Fruit fly (Drosophila melanogaster) whole organism, embryonic: Measurements from ENCODE around the gene TM9SF3.

Experiments
- Aef1 ChIP-seq: fragments of 200-800 bp; sonication (Bioruptor generic); IDR thresholded peaks from 3 replicates; pipeline ENCODE4 v1.3.6; 2022; ENCODE audit warnings: missing biosample characterization, missing genetic modification characterization
- CG10565 ChIP-seq: fragments of 200-800 bp; sonication (Bioruptor generic); optimal IDR thresholded peaks from 3 replicates; lab custom pipeline; 2016; ENCODE audit warnings: missing biosample characterization, mild to moderate bottlenecking, missing genetic modification characterization
- CG11456 ChIP-seq: fragments of 200-800 bp; sonication (Bioruptor generic); IDR thresholded peaks from 3 replicates; pipeline ENCODE4 v1.3.6; 2022; ENCODE audit warnings: missing biosample characterization, missing genetic modification characterization
- CG11504 ChIP-seq: fragments of 200-800 bp; sonication (Bioruptor generic); optimal IDR thresholded peaks from 3 replicates; lab custom pipeline; 2019; ENCODE audit warnings: missing biosample characterization, mild to moderate bottlenecking, missing genetic modification characterization, moderate library complexity
- CG11723 ChIP-seq: fragments of 200-800 bp; sonication (Bioruptor generic); optimal IDR thresholded peaks from 2 replicates; lab custom pipeline; 2017; ENCODE audit warnings: missing biosample characterization, mild to moderate bottlenecking, missing genetic modification characterization
- CG12299 ChIP-seq: fragments of 200-800 bp; sonication (Bioruptor generic); optimal IDR thresholded peaks from 2 replicates; lab custom pipeline; 2018; ENCODE audit warnings: missing biosample characterization, mild to moderate bottlenecking, missing genetic modification characterization
- CG15696 ChIP-seq: fragments of 200-800 bp; sonication (Bioruptor generic); optimal IDR thresholded peaks from 2 replicates; lab custom pipeline; 2019; ENCODE audit warnings: missing biosample characterization, mild to moderate bottlenecking, missing genetic modification characterization, moderate library complexity
- CG1603 ChIP-seq: fragments of 200-800 bp; sonication (Bioruptor generic); optimal IDR thresholded peaks from 2 replicates; lab custom pipeline; 2019; ENCODE audit warnings: missing biosample characterization, mild to moderate bottlenecking, missing genetic modification characterization, moderate library complexity
- CG16815 ChIP-seq: fragments of 200-800 bp; sonication (Bioruptor generic); optimal IDR thresholded peaks from 3 replicates; lab custom pipeline; 2017; ENCODE audit warnings: missing biosample characterization, mild to moderate bottlenecking, missing genetic modification characterization
- CG18011 ChIP-seq: fragments of 200-800 bp; sonication (Bioruptor generic); optimal IDR thresholded peaks from 2 replicates; lab custom pipeline; 2017; ENCODE audit warnings: missing biosample characterization, missing genetic modification characterization, mild to moderate bottlenecking, moderate library complexity, missing genotype
- CG2120 ChIP-seq: fragments of 200-800 bp; sonication (Bioruptor generic); optimal IDR thresholded peaks from 3 replicates; lab custom pipeline; 2016; ENCODE audit warnings: missing biosample characterization, missing genetic modification characterization
- CG31365 ChIP-seq: fragments of 200-800 bp; sonication (Bioruptor generic); optimal IDR thresholded peaks from 2 replicates; lab custom pipeline; 2018; ENCODE audit warnings: missing biosample characterization, mild to moderate bottlenecking, missing genetic modification characterization
- CG31441 ChIP-seq: fragments of 200-800 bp; sonication (Bioruptor generic); IDR thresholded peaks from 2 replicates; pipeline ENCODE4 v1.3.6; 2022; ENCODE audit warnings: missing biosample characterization, missing genetic modification characterization
- CG33213 ChIP-seq: fragments of 200-800 bp; sonication (Bioruptor generic); optimal IDR thresholded peaks from 3 replicates; lab custom pipeline; 2016; ENCODE audit warnings: missing biosample characterization, missing genetic modification characterization
- CG43689 ChIP-seq: fragments of 200-800 bp; sonication (Bioruptor generic); IDR thresholded peaks from 2 replicates; pipeline ENCODE4 v1.3.6; 2022; ENCODE audit warnings: missing biosample characterization, missing genetic modification characterization
- CG4404 ChIP-seq: fragments of 200-800 bp; sonication (Bioruptor generic); IDR thresholded peaks from 2 replicates; pipeline ENCODE4 v1.3.6; 2022; ENCODE audit warnings: missing biosample characterization, missing genetic modification characterization
- CG4820 ChIP-seq: fragments of 200-800 bp; sonication (Bioruptor generic); optimal IDR thresholded peaks from 3 replicates; lab custom pipeline; 2016; ENCODE audit warnings: missing biosample characterization, missing genetic modification characterization
- CG9932 ChIP-seq: fragments of 200-800 bp; sonication (Bioruptor generic); IDR thresholded peaks from 2 replicates; pipeline ENCODE4 v1.3.6; 2022; ENCODE audit warnings: missing biosample characterization, missing genetic modification characterization
- Dfd ChIP-seq, 2 experiments: fragments of >200 bp; optimal IDR thresholded peaks; 2 replicates each; lab custom pipeline; 2017; ENCODE audit warnings: missing biosample characterization in 2 of 2, missing genetic modification characterization in 2 of 2
- ERR ChIP-seq: fragments of 200-800 bp; sonication (Bioruptor generic); optimal IDR thresholded peaks from 2 replicates; lab custom pipeline; 2016; ENCODE audit warnings: missing biosample characterization, missing genetic modification characterization
- Eip74EF ChIP-seq, 2 experiments: fragments of 200-800 bp in 1 of 2; fragments of >200 bp in 1 of 2; sonication (Bioruptor generic) in 1 of 2; optimal IDR thresholded peaks; 2 replicates each; lab custom pipeline; 2017 to 2019; ENCODE audit warnings: missing biosample characterization in 2 of 2, missing genetic modification characterization in 2 of 2, mild to moderate bottlenecking in 1 of 2, moderate library complexity in 1 of 2
- Ets97D ChIP-seq: fragments of 200-800 bp; sonication (Bioruptor generic); optimal IDR thresholded peaks from 3 replicates; lab custom pipeline; 2016; ENCODE audit warnings: missing biosample characterization, missing genetic modification characterization
- Hr78 ChIP-seq, 2 experiments: fragments of 200-800 bp in 1 of 2; fragments of >200 bp in 1 of 2; sonication (Bioruptor generic) in 1 of 2; optimal IDR thresholded peaks; 2 replicates each; lab custom pipeline; 2017 to 2019; ENCODE audit warnings: missing biosample characterization in 2 of 2, missing genetic modification characterization in 2 of 2, mild to moderate bottlenecking in 1 of 2, moderate library complexity in 1 of 2
- MESR4 ChIP-seq: fragments of 200-800 bp; sonication (Bioruptor generic); optimal IDR thresholded peaks from 2 replicates; lab custom pipeline; 2018; ENCODE audit warnings: missing biosample characterization, mild to moderate bottlenecking, missing genetic modification characterization, moderate library complexity
- Oaz ChIP-seq: fragments of 200-800 bp; sonication (Bioruptor generic); IDR thresholded peaks from 2 replicates; pipeline ENCODE4 v1.3.6; 2022; ENCODE audit warnings: missing biosample characterization, missing genetic modification characterization
- Oli ChIP-seq: fragments of 200-800 bp; sonication (Bioruptor generic); optimal IDR thresholded peaks from 2 replicates; lab custom pipeline; 2018; ENCODE audit warnings: missing biosample characterization, mild to moderate bottlenecking, missing genetic modification characterization, moderate library complexity
- PHDP ChIP-seq: fragments of 200-800 bp; sonication (Bioruptor generic); optimal IDR thresholded peaks from 3 replicates; lab custom pipeline; 2018; ENCODE audit warnings: missing biosample characterization, mild to moderate bottlenecking, missing genetic modification characterization, moderate library complexity
- Rfx ChIP-seq: fragments of 200-800 bp; sonication (Bioruptor generic); IDR thresholded peaks from 2 replicates; pipeline ENCODE4 v1.3.6; 2022; ENCODE audit warnings: missing biosample characterization, missing genetic modification characterization
- Side ChIP-seq: fragments of 200-800 bp; sonication (Bioruptor generic); optimal IDR thresholded peaks from 2 replicates; lab custom pipeline; 2016; ENCODE audit warnings: missing biosample characterization, missing genetic modification characterization
- Sox102F ChIP-seq: fragments of 200-800 bp; sonication (Bioruptor generic); optimal IDR thresholded peaks from 2 replicates; lab custom pipeline; 2018; ENCODE audit warnings: missing biosample characterization, mild to moderate bottlenecking, missing genetic modification characterization, moderate library complexity
- Ssrp ChIP-seq: fragments of 200-800 bp; sonication (Bioruptor generic); optimal IDR thresholded peaks from 2 replicates; lab custom pipeline; 2018; ENCODE audit warnings: missing biosample characterization, mild to moderate bottlenecking, missing genetic modification characterization, moderate library complexity
- ac ChIP-seq: fragments of 200-800 bp; sonication (Bioruptor generic); optimal IDR thresholded peaks from 3 replicates; lab custom pipeline; 2017; ENCODE audit warnings: missing biosample characterization, mild to moderate bottlenecking, missing genetic modification characterization
- ase ChIP-seq: fragments of 200-800 bp; sonication (Bioruptor generic); IDR thresholded peaks from 3 replicates; pipeline ENCODE4 v1.3.6; 2022; ENCODE audit warnings: missing biosample characterization, missing genetic modification characterization
- btn ChIP-seq: fragments of 200-800 bp; sonication (Bioruptor generic); optimal IDR thresholded peaks from 2 replicates; lab custom pipeline; 2016; ENCODE audit warnings: missing biosample characterization, missing genetic modification characterization
- chn ChIP-seq: fragments of 200-800 bp; sonication (Bioruptor generic); optimal IDR thresholded peaks from 2 replicates; lab custom pipeline; 2016; ENCODE audit warnings: missing biosample characterization, missing genetic modification characterization
- ci ChIP-seq: fragments of 200-800 bp; sonication (Bioruptor generic); IDR thresholded peaks from 3 replicates; pipeline ENCODE4 v1.3.6; 2022; ENCODE audit warnings: missing biosample characterization, missing genetic modification characterization
- croc ChIP-seq: fragments of 200-800 bp; sonication (Bioruptor generic); conservative IDR thresholded peaks from 3 replicates; pipeline ENCODE4 v1.3.6; 2022; ENCODE audit warnings: missing biosample characterization, missing genetic modification characterization
- dimm ChIP-seq: fragments of 200-800 bp; sonication (Bioruptor generic); IDR thresholded peaks from 2 replicates; pipeline ENCODE4 v1.3.6; 2022; ENCODE audit warnings: missing biosample characterization, missing genetic modification characterization
- emc ChIP-seq: fragments of 200-800 bp; sonication (Bioruptor generic); optimal IDR thresholded peaks from 2 replicates; lab custom pipeline; 2016; ENCODE audit warnings: missing biosample characterization, missing genetic modification characterization
- ewg ChIP-seq: fragments of 200-800 bp; sonication (Bioruptor generic); optimal IDR thresholded peaks from 3 replicates; lab custom pipeline; 2017; ENCODE audit warnings: mild to moderate bottlenecking, missing biosample characterization, missing genetic modification reagents, missing genetic modification characterization
- jing ChIP-seq: fragments of 200-800 bp; sonication (Bioruptor generic); optimal IDR thresholded peaks from 2 replicates; lab custom pipeline; 2018; ENCODE audit warnings: missing biosample characterization, mild to moderate bottlenecking, missing genetic modification characterization
- klu ChIP-seq: fragments of 200-800 bp; sonication (Bioruptor generic); IDR thresholded peaks from 2 replicates; pipeline ENCODE4 v1.3.6; 2022; ENCODE audit warnings: missing biosample characterization, missing genetic modification characterization
- maf-S ChIP-seq: fragments of 200-800 bp; sonication (Bioruptor generic); optimal IDR thresholded peaks from 2 replicates; lab custom pipeline; 2016; ENCODE audit warnings: missing biosample characterization, missing genetic modification characterization
- sisA ChIP-seq: fragments of 200-800 bp; sonication (Bioruptor generic); IDR thresholded peaks from 2 replicates; pipeline ENCODE4 v1.3.6; 2022; ENCODE audit warnings: missing biosample characterization, missing genetic modification characterization
- sr ChIP-seq: fragments of 200-800 bp; sonication (Bioruptor generic); IDR thresholded peaks from 3 replicates; pipeline ENCODE4 v1.3.6; 2022; ENCODE audit warnings: missing biosample characterization, missing genetic modification characterization
- ssp ChIP-seq: fragments of 200-800 bp; sonication (Bioruptor generic); IDR thresholded peaks from 2 replicates; pipeline ENCODE4 v1.3.6; 2022; ENCODE audit warnings: missing biosample characterization, missing genetic modification characterization
- tgo ChIP-seq: fragments of 200-800 bp; sonication (Bioruptor generic); IDR thresholded peaks from 3 replicates; pipeline ENCODE4 v1.3.6; 2022; ENCODE audit warnings: missing biosample characterization, missing genetic modification characterization
- tll ChIP-seq, 2 experiments: fragments of 200-800 bp in 1 of 2; fragments of >200 bp in 1 of 2; sonication (Bioruptor generic) in 1 of 2; optimal IDR thresholded peaks; 2 replicates each; lab custom pipeline; 2017 to 2019; ENCODE audit warnings: missing biosample characterization in 2 of 2, missing genetic modification characterization in 2 of 2, mild to moderate bottlenecking in 1 of 2, moderate library complexity in 1 of 2
- ttk ChIP-seq: fragments of 200-800 bp; sonication (Bioruptor generic); IDR thresholded peaks from 2 replicates; pipeline ENCODE4 v2.1.2; 2022; ENCODE audit warnings: missing biosample characterization, missing genetic modification characterization
- wdn ChIP-seq: fragments of 200-800 bp; sonication (Bioruptor generic); IDR thresholded peaks from 2 replicates; pipeline ENCODE4 v1.3.6; 2022; ENCODE audit warnings: missing biosample characterization, missing genetic modification characterization
- zen2 ChIP-seq: fragments of 200-800 bp; sonication (Bioruptor generic); IDR thresholded peaks from 3 replicates; pipeline ENCODE4 v1.3.6; 2022; ENCODE audit warnings: missing biosample characterization, missing genetic modification characterization; ENCODE audit not compliant: partially characterized antibody

TM9SF3 gene

DNA sequence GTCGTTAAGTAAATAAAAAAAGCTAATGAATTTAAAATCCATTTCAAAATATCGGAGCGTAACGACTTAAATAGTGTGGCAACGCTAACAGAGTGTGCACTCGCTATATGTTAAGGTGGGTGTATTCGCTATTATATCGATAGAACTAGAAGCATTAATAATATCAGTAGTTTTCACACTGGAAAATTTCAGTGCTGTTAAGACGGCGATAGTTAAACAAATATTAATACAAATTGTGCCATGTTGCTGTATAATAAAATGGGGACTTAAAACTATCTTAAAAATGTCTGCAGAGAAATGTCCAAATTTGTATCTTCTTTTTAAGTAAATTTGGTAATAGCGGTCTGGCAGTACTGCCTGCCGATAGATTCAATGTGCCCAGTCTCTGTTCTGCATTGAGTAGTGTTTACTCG is 20.5 kb downstream of the TM9SF3 start (continued):
- peak; percentile 67 for TF ChIP-seq Oli
- TF ChIP-seq tgo (GFP tag; lab: Robert Waterston, UW), result peak; percentile 89
- TF ChIP-seq ERR (GFP tag; lab: Kevin White, UChicago), result peak; percentile 82
- TF ChIP-seq CG1603 (tag; lab: Kevin White, UChicago), result peak; percentile 92
- TF ChIP-seq CG43689 (GFP tag; lab: Robert Waterston, UW), result peak; percentile 81
- TF ChIP-seq ttk (GFP tag; lab: Robert Waterston, UW), result peak; percentile 89
- no peak for TF ChIP-seq Eip74EF (GFP tag; optimal IDR thresholded peaks at IDR 0.05; lab: Kevin White, UChicago)
- peak; percentile 85 for TF ChIP-seq Oaz (GFP tag; lab: Robert Waterston, UW)
- TF ChIP-seq ewg (GFP tag; lab: Kevin White, UChicago), result no peak
- peak; percentile 78 for TF ChIP-seq Side (GFP tag; lab: Kevin White, UChicago)
- peak; percentile 92 for TF ChIP-seq ssp (GFP tag; lab: Robert Waterston, UW)
- no peak for TF ChIP-seq CG31365 (tag; lab: Kevin White, UChicago)
- peak; percentile 92 for TF ChIP-seq klu
- peak; percentile 87 for TF ChIP-seq Ssrp (tag; lab: Kevin White, UChicago)
- TF ChIP-seq ase, result peak; percentile 81
- TF ChIP-seq Dfd (GFP tag; optimal IDR thresholded peaks at IDR 0.05; lab: Kevin White, UChicago), result no peak
- TF ChIP-seq CG11723 (GFP tag; lab: Kevin White, UChicago), result no peak
- peak; percentile 84 for TF ChIP-seq Sox102F
- peak; percentile 76 for TF ChIP-seq emc (GFP tag; lab: Kevin White, UChicago)
- peak; percentile 94 for TF ChIP-seq Aef1 (GFP tag; lab: Robert Waterston, UW)
- TF ChIP-seq maf-S (GFP tag; lab: Kevin White, UChicago), result peak; percentile 79
- peak; percentile 63 for TF ChIP-seq jing (GFP tag; lab: Kevin White, UChicago)
- TF ChIP-seq CG11456, result peak; percentile 94
- peak; percentile 94 for TF ChIP-seq CG2120
- TF ChIP-seq tll (GFP tag; optimal IDR thresholded peaks at IDR 0.05; lab: Kevin White, UChicago), result peak; percentile 36 to 74
- no peak for TF ChIP-seq MESR4 (GFP tag; lab: Kevin White, UChicago)
- peak; percentile 36 for TF ChIP-seq CG10565
- no peak for TF ChIP-seq ac (GFP tag; lab: Kevin White, UChicago)
- peak; percentile 67 for TF ChIP-seq CG18011 (GFP tag; lab: Kevin White, UChicago)
- TF ChIP-seq CG15696, result peak; percentile 82
- TF ChIP-seq sisA (GFP tag; lab: Robert Waterston, UW), result peak; percentile 95
- TF ChIP-seq Ets97D (GFP tag; lab: Kevin White, UChicago), result peak; percentile 93
- no peak for TF ChIP-seq PHDP
- TF ChIP-seq CG33213, result peak; percentile 63
- peak; percentile 62 for TF ChIP-seq CG12299 (tag; lab: Kevin White, UChicago)
- TF ChIP-seq zen2, result peak; percentile 73; the same call in 2 of the 3 replicates
- TF ChIP-seq Hr78 (GFP tag; optimal IDR thresholded peaks at IDR 0.05; lab: Kevin White, UChicago), result no peak
- TF ChIP-seq sr, result peak; percentile 16; the same call in 1 of the 3 replicates
- peak; percentile 96 for TF ChIP-seq CG9932 (GFP tag; lab: Robert Waterston, UW)
- TF ChIP-seq dimm (GFP tag; lab: Robert Waterston, UW), result peak; percentile 81
- peak; percentile 86 for TF ChIP-seq CG4820 (GFP tag; lab: Kevin White, UChicago)
- peak; percentile 87 for TF ChIP-seq ci
- peak; percentile 79 for TF ChIP-seq chn (GFP tag; lab: Kevin White, UChicago)
- peak; percentile 96 for TF ChIP-seq Rfx (GFP tag; lab: Robert Waterston, UW)
- TF ChIP-seq CG4404 (GFP tag; lab: Robert Waterston, UW), result peak; percentile 90
- no peak for TF ChIP-seq CG11504 (tag; lab: Kevin White, UChicago)
- TF ChIP-seq CG16815 (GFP tag; lab: Kevin White, UChicago), result peak; percentile 79
- peak; percentile 85 for TF ChIP-seq wdn
- peak; percentile 80 for TF ChIP-seq croc (GFP tag; lab: Robert Waterston, UW)
- no peak for TF ChIP-seq CG31441
- TF ChIP-seq btn, result peak; percentile 71
